Fruit fly (Drosophila melanogaster): ENCODE results near the gene Ubr3.

The Ubr3 gene

DNA sequence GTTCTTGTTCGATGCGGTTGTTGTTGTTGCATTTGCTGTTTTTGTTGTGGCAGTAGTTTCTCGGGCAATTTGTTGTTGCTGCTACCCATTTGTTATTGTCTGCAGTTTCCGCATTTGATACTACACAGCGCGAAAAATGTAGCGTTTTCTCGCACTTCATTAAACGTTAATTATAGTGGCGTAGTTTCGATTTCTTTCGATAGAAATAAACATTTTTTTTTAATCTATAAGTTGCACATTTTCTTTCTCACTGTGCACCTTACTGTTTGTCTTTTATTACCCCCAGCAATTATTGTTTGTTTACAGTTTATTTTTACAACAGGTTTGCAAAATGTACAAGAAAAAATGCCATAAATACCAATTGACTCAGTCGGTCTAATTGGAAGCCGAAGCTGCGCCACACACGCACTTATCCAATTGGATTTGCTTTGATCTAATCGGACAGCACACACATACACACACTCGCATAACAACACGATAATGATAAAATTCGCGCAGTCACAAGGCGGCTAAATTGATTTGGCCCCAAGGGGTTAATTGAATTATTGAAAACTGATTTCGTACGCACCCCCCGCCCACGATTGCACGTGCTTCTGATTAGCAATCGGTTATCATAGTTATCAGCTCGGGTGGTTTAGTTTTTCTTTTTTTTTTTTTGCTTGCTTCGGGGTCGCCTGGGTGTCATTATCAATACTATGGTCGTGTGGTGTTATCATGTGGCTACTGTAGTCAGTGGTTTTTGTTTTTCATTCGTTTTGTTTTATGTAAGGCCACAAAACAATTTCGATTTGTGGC lies 30.3 kb downstream of the Ubr3 start:
- TF ChIP-seq pfk (GFP tag; optimal IDR thresholded peaks at IDR 0.05) (peak; percentile 3), CG8281 (tag; optimal IDR thresholded peaks at IDR 0.05) (peak; percentile 30), Gug (GFP tag; IDR thresholded peaks at IDR 0.05) (no peak), Ets65A (GFP tag) (peak; percentile 37), cg (GFP tag; optimal IDR thresholded peaks at IDR 0.05) (peak; percentile 24), Hmr (GFP tag; optimal IDR thresholded peaks at IDR 0.05) (no peak), CG15479 (GFP tag; optimal IDR thresholded peaks at IDR 0.05) (peak; percentile 52), sens (GFP tag) (peak; percentile 40), CG16815 (GFP tag; optimal IDR thresholded peaks at IDR 0.05) (no peak), ftz-f1 (GFP tag; optimal IDR thresholded peaks at IDR 0.05) (peak; percentile 18), Sin3A (optimal IDR thresholded peaks at IDR 0.05) (no peak), kah (GFP tag; optimal IDR thresholded peaks at IDR 0.05) (no peak), Hr78 (GFP tag; optimal IDR thresholded peaks at IDR 0.05) (peak in 1 of 2 experiments; percentile 58), sug (tag; optimal IDR thresholded peaks at IDR 0.05) (peak; percentile 98), mirr (GFP tag; optimal IDR thresholded peaks at IDR 0.05) (peak; percentile 76), CG14710 (tag; optimal IDR thresholded peaks at IDR 0.05) (no peak), YL-1 (GFP tag; optimal IDR thresholded peaks at IDR 0.05) (no peak), jumu (GFP tag; optimal IDR thresholded peaks at IDR 0.05) (no peak), CG17829 (tag; optimal IDR thresholded peaks at IDR 0.05) (no peak), grn (GFP tag; optimal IDR thresholded peaks at IDR 0.05) (peak; percentile 86), Pdp1 (GFP tag; optimal IDR thresholded peaks at IDR 0.05) (peak in 1 of 2 experiments; percentile 21), sqz (GFP tag; optimal IDR thresholded peaks at IDR 0.05) (peak; percentile 54), slbo (GFP tag; IDR thresholded peaks at IDR 0.05) (0 out of 2 replicates have a peak, but pooled peaks have one; percentile 24), sr (GFP tag; IDR thresholded peaks at IDR 0.05) (no peak), CG4360 (GFP tag; IDR thresholded peaks at IDR 0.05) (peak; percentile 10; the same call in 1 of the 2 replicates), E2f2 (GFP tag; IDR thresholded peaks at IDR 0.05) (0 out of 2 replicates have a peak, but pooled peaks have one; percentile 10), cwo (GFP tag; optimal IDR thresholded peaks at IDR 0.05) (peak; percentile 99), ase (GFP tag; IDR thresholded peaks at IDR 0.05) (0 out of 3 replicates have a peak, but pooled peaks have one; percentile 22), GATAe (GFP tag; conservative IDR thresholded peaks at IDR 0.05) (peak; percentile 73; the same call in 1 of the 2 replicates), insv (GFP tag; optimal IDR thresholded peaks at IDR 0.05) (peak; percentile 78 to 95), exex (tag; optimal IDR thresholded peaks at IDR 0.05) (peak; percentile 90), lab (GFP tag; optimal IDR thresholded peaks at IDR 0.05) (peak; percentile 51), ranshi (GFP tag; IDR thresholded peaks at IDR 0.05) (0 out of 2 replicates have a peak, but pooled peaks have one; percentile 4), gsb (GFP tag; IDR thresholded peaks at IDR 0.05) (no peak), rib (GFP tag; IDR thresholded peaks at IDR 0.05) (peak; percentile 25; the same call in 1 of the 2 replicates), Atf6 (GFP tag; IDR thresholded peaks at IDR 0.05) (0 out of 2 replicates have a peak, but pooled peaks have one; percentile 48), Drgx (GFP tag; IDR thresholded peaks at IDR 0.05) (peak; percentile 62), CG34376 (GFP tag; optimal IDR thresholded peaks at IDR 0.05) (peak; percentile 79)

Data from whole organism, embryonic.